Worm (Caenorhabditis elegans) whole organism, young adult: ENCODE data around the gene cav-2.

ENCODE experiments used
- B0019.2 ChIP-seq: fragments of 200-800 bp; sonication (Bioruptor generic); conservative IDR thresholded peaks from 2 replicates; pipeline ENCODE4 v1.3.6; 2022; ENCODE audit warnings: missing genetic modification reagents, missing genetic modification characterization, missing compliant biosample characterization
- F22D6.2 ChIP-seq: sonication (generic microtip); optimal IDR thresholded peaks from 2 replicates; lab custom pipeline; 2016; ENCODE audit warnings: mild to moderate bottlenecking, missing genetic modification characterization, missing compliant biosample characterization
- F37B4.10 ChIP-seq: fragments of 200-800 bp; sonication (Bioruptor generic); IDR thresholded peaks from 2 replicates; pipeline ENCODE4 v1.3.6; 2022; ENCODE audit warnings: missing genetic modification characterization, missing compliant biosample characterization
- F55B11.4 ChIP-seq: sonication (generic microtip); optimal IDR thresholded peaks from 2 replicates; lab custom pipeline; 2016; ENCODE audit warnings: missing compliant biosample characterization, missing genetic modification characterization, borderline replicate concordance; ENCODE audit not compliant: insufficient read depth
- F57A8.1 ChIP-seq: fragments of 200-800 bp; sonication (Bioruptor generic); optimal IDR thresholded peaks from 2 replicates; lab custom pipeline; 2018; ENCODE audit warnings: mild to moderate bottlenecking, missing genetic modification characterization, moderate library complexity, missing compliant biosample characterization
- T26A5.8 ChIP-seq: sonication (generic microtip); optimal IDR thresholded peaks from 2 replicates; lab custom pipeline; 2016; ENCODE audit warnings: missing genetic modification characterization, missing compliant biosample characterization
- Y53G8AR.9 ChIP-seq: fragments of 200-800 bp; sonication (Bioruptor generic); conservative IDR thresholded peaks from 2 replicates; pipeline ENCODE4 v1.3.6; 2022; ENCODE audit warnings: missing genetic modification reagents, missing genetic modification characterization, missing compliant biosample characterization
- Y79H2A.3 ChIP-seq: fragments of 200-800 bp; sonication (Bioruptor generic); conservative IDR thresholded peaks from 2 replicates; pipeline ENCODE4 v1.3.6; 2022; ENCODE audit warnings: missing genetic modification reagents, missing genetic modification characterization, missing compliant biosample characterization
- ZK185.1 ChIP-seq: sonication (generic microtip); optimal IDR thresholded peaks from 2 replicates; lab custom pipeline; 2016; ENCODE audit warnings: mild to moderate bottlenecking, missing genetic modification characterization, missing compliant biosample characterization; ENCODE audit not compliant: poor library complexity, severe bottlenecking
- atf-7 ChIP-seq: sonication (generic microtip); optimal IDR thresholded peaks from 2 replicates; lab custom pipeline; 2017; ENCODE audit warnings: mild to moderate bottlenecking, missing genetic modification characterization, missing compliant biosample characterization
- attf-6 ChIP-seq: fragments of 200-800 bp; sonication (Bioruptor generic); IDR thresholded peaks from 2 replicates; pipeline ENCODE4 v1.3.6; 2022; ENCODE audit warnings: missing genetic modification reagents, missing genetic modification characterization, missing compliant biosample characterization
- ccch-3 ChIP-seq: fragments of 200-800 bp; sonication (Bioruptor generic); optimal IDR thresholded peaks from 2 replicates; lab custom pipeline; 2018; ENCODE audit warnings: mild to moderate bottlenecking, missing genetic modification characterization, missing compliant biosample characterization
- cebp-1 ChIP-seq, 2 experiments: fragments of 200-800 bp in 1 of 2; sonication (Bioruptor generic) in 1 of 2; sonication (generic microtip) in 1 of 2; IDR thresholded peaks in 1 of 2; optimal IDR thresholded peaks in 1 of 2; 2 replicates each; pipeline versions ENCODE4 v1.3.6 to Lab custom; 2017 to 2022; ENCODE audit warnings: missing compliant biosample characterization in 2 of 2, missing genetic modification characterization in 2 of 2, mild to moderate bottlenecking in 1 of 2, missing genetic modification reagents in 1 of 2, moderate library complexity in 1 of 2
- ceh-100 ChIP-seq: fragments of 200-800 bp; sonication (Bioruptor generic); IDR thresholded peaks from 2 replicates; pipeline ENCODE4 v1.3.6; 2022; ENCODE audit warnings: missing genetic modification reagents, missing genetic modification characterization, missing compliant biosample characterization
- ceh-58 ChIP-seq: fragments of 200-800 bp; sonication (Bioruptor generic); IDR thresholded peaks from 2 replicates; pipeline ENCODE4 v1.3.6; 2022; ENCODE audit warnings: missing genetic modification characterization, missing compliant biosample characterization
- ceh-79 ChIP-seq: sonication (generic microtip); optimal IDR thresholded peaks from 2 replicates; lab custom pipeline; 2017; ENCODE audit warnings: mild to moderate bottlenecking, missing genetic modification characterization, missing compliant biosample characterization
- ceh-91 ChIP-seq: fragments of 200-800 bp; sonication (Bioruptor generic); IDR thresholded peaks from 2 replicates; pipeline ENCODE4 v1.3.6; 2022; ENCODE audit warnings: missing genetic modification reagents, missing genetic modification characterization, missing compliant biosample characterization
- chd-7 ChIP-seq: sonication (generic microtip); optimal IDR thresholded peaks from 2 replicates; lab custom pipeline; 2016; ENCODE audit warnings: mild to moderate bottlenecking, missing genetic modification characterization, moderate library complexity, missing compliant biosample characterization
- dpl-1 ChIP-seq: fragments of 150-350 bp; optimal IDR thresholded peaks from 2 replicates; lab custom pipeline; 2014; ENCODE audit warnings: missing biosample characterization, missing genetic modification reagents, missing genetic modification characterization
- egrh-3 ChIP-seq: fragments of 200-800 bp; sonication (Bioruptor generic); IDR thresholded peaks from 2 replicates; pipeline ENCODE4 v1.3.6; 2022; ENCODE audit warnings: missing genetic modification reagents, missing genetic modification characterization, missing compliant biosample characterization
- ekl-4 ChIP-seq: fragments of 200-800 bp; sonication (Bioruptor generic); IDR thresholded peaks from 2 replicates; pipeline ENCODE4 v1.3.6; 2022; ENCODE audit warnings: missing genetic modification reagents, missing genetic modification characterization, missing compliant biosample characterization
- ets-4 ChIP-seq: fragments of 200-800 bp; sonication (Bioruptor generic); optimal IDR thresholded peaks from 2 replicates; lab custom pipeline; 2018; ENCODE audit warnings: mild to moderate bottlenecking, missing genetic modification characterization, missing compliant biosample characterization
- him-1 ChIP-seq: sonication (generic microtip); optimal IDR thresholded peaks from 2 replicates; lab custom pipeline; 2016; ENCODE audit warnings: missing genotype, missing genetic modification reagents, missing genetic modification characterization, missing compliant biosample characterization
- hlh-26 ChIP-seq: fragments of 200-800 bp; sonication (Bioruptor generic); conservative IDR thresholded peaks from 2 replicates; pipeline ENCODE4 v1.3.6; 2022; ENCODE audit warnings: missing genetic modification reagents, missing genetic modification characterization, missing compliant biosample characterization
- hrde-1 ChIP-seq: sonication (generic microtip); optimal IDR thresholded peaks from 2 replicates; lab custom pipeline; 2016; ENCODE audit warnings: missing genetic modification characterization, mild to moderate bottlenecking, missing compliant biosample characterization, moderate library complexity, missing genotype, missing genetic modification reagents, borderline replicate concordance
- lag-1 ChIP-seq: fragments of 200-800 bp; sonication (Bioruptor generic); IDR thresholded peaks from 2 replicates; pipeline ENCODE4 v1.3.6; 2022; ENCODE audit warnings: missing genetic modification reagents, missing genetic modification characterization, missing compliant biosample characterization
- let-607 ChIP-seq, 2 experiments: fragments of 200-800 bp in 1 of 2; sonication (Bioruptor generic) in 1 of 2; sonication (generic microtip) in 1 of 2; optimal IDR thresholded peaks; 2 replicates each; lab custom pipeline; 2016 to 2018; ENCODE audit warnings: mild to moderate bottlenecking in 2 of 2, missing compliant biosample characterization in 2 of 2, missing genetic modification characterization in 2 of 2, moderate library complexity in 2 of 2, missing genotype in 1 of 2
- lin-26 ChIP-seq: fragments of 200-800 bp; sonication (Bioruptor generic); IDR thresholded peaks from 2 replicates; pipeline ENCODE4 v1.3.6; 2022; ENCODE audit warnings: missing genetic modification reagents, missing genetic modification characterization, missing compliant biosample characterization
- lin-40 ChIP-seq: sonication (generic microtip); optimal IDR thresholded peaks from 2 replicates; lab custom pipeline; 2016; ENCODE audit warnings: missing genetic modification characterization, mild to moderate bottlenecking, missing compliant biosample characterization, missing genotype, missing genetic modification reagents
- madf-10 ChIP-seq: sonication (generic microtip); optimal IDR thresholded peaks from 2 replicates; lab custom pipeline; 2016; ENCODE audit warnings: mild to moderate bottlenecking, missing genetic modification characterization, missing compliant biosample characterization
- mel-28 ChIP-seq: sonication (generic microtip); optimal IDR thresholded peaks from 2 replicates; lab custom pipeline; 2016; ENCODE audit warnings: borderline replicate concordance, mild to moderate bottlenecking, missing genetic modification characterization, missing compliant biosample characterization
- nfyb-1 ChIP-seq: fragments of 200-800 bp; sonication (Bioruptor generic); IDR thresholded peaks from 2 replicates; pipeline ENCODE4 v1.3.6; 2022; ENCODE audit warnings: missing genetic modification reagents, missing genetic modification characterization, missing compliant biosample characterization
- nhr-179 ChIP-seq: sonication (generic microtip); optimal IDR thresholded peaks from 2 replicates; lab custom pipeline; 2016; ENCODE audit warnings: mild to moderate bottlenecking, missing genetic modification characterization, missing compliant biosample characterization
- nhr-27 ChIP-seq: fragments of 200-800 bp; sonication (Bioruptor generic); optimal IDR thresholded peaks from 2 replicates; lab custom pipeline; 2018; ENCODE audit warnings: mild to moderate bottlenecking, missing genetic modification characterization, moderate library complexity, missing compliant biosample characterization
- pha-4 ChIP-seq: fragments of 150-350 bp; sonication (generic microtip); optimal IDR thresholded peaks from 2 replicates; lab custom pipeline; 2014; ENCODE audit warnings: missing biosample characterization, missing genetic modification reagents, missing genetic modification characterization
- sdz-38 ChIP-seq: sonication (generic microtip); optimal IDR thresholded peaks from 2 replicates; lab custom pipeline; 2016; ENCODE audit warnings: missing genotype, missing genetic modification characterization, missing compliant biosample characterization
- snpc-1.1 ChIP-seq: sonication (generic microtip); optimal IDR thresholded peaks from 2 replicates; lab custom pipeline; 2017; ENCODE audit warnings: missing genetic modification characterization, mild to moderate bottlenecking, missing compliant biosample characterization, antibody characterized with exemption, moderate library complexity, missing genotype, missing genetic modification reagents; ENCODE audit not compliant: insufficient read depth
- snpc-1.3 ChIP-seq: sonication (generic microtip); optimal IDR thresholded peaks from 2 replicates; lab custom pipeline; 2017; ENCODE audit warnings: missing genetic modification characterization, mild to moderate bottlenecking, missing compliant biosample characterization, antibody characterized with exemption, moderate library complexity, missing genotype, missing genetic modification reagents; ENCODE audit not compliant: insufficient read depth
- snpc-3.4 ChIP-seq: sonication (generic microtip); optimal IDR thresholded peaks from 2 replicates; lab custom pipeline; 2017; ENCODE audit warnings: missing genetic modification characterization, mild to moderate bottlenecking, missing compliant biosample characterization, antibody characterized with exemption, moderate library complexity, missing genotype, missing genetic modification reagents
- snpc-4 ChIP-seq, 5 experiments: fragments of 150-350 bp in 1 of 5; sonication (generic microtip) in 4 of 5; optimal IDR thresholded peaks; 2 replicates each; lab custom pipeline; 2014 to 2018; ENCODE audit warnings: missing genetic modification characterization in 5 of 5, missing biosample characterization in 3 of 5, antibody characterized with exemption in 2 of 5, mild to moderate bottlenecking in 2 of 5, missing compliant biosample characterization in 2 of 5, missing genotype in 2 of 5, moderate library complexity in 2 of 5, missing genetic modification reagents in 1 of 5
- tbx-9 ChIP-seq: sonication (generic microtip); optimal IDR thresholded peaks from 2 replicates; lab custom pipeline; 2016; ENCODE audit warnings: borderline replicate concordance, missing genetic modification characterization, inconsistent platforms, missing compliant biosample characterization
- unc-62 ChIP-seq: fragments of 150-350 bp; optimal IDR thresholded peaks from 2 replicates; lab custom pipeline; 2014; ENCODE audit warnings: missing biosample characterization, missing genetic modification reagents, missing genetic modification characterization
- xnd-1 ChIP-seq: sonication (generic microtip); optimal IDR thresholded peaks from 2 replicates; lab custom pipeline; 2016; ENCODE audit warnings: missing genotype, missing genetic modification reagents, missing genetic modification characterization, missing compliant biosample characterization
- ztf-18 ChIP-seq: sonication (generic microtip); optimal IDR thresholded peaks from 2 replicates; lab custom pipeline; 2016; ENCODE audit warnings: missing genotype, mild to moderate bottlenecking, missing genetic modification characterization, missing compliant biosample characterization
- ztf-26 ChIP-seq: sonication (generic microtip); optimal IDR thresholded peaks from 2 replicates; lab custom pipeline; 2017; ENCODE audit warnings: missing genetic modification characterization, missing compliant biosample characterization
- ztf-6 ChIP-seq: fragments of 200-800 bp; sonication (Bioruptor generic); IDR thresholded peaks from 2 replicates; pipeline ENCODE4 v1.3.6; 2022; ENCODE audit warnings: missing genetic modification reagents, missing genetic modification characterization, missing compliant biosample characterization

The cav-2 gene

ce11 chrV:13565197-13565596 lies 8.3 kb downstream of the cav-2 start (continued):
- no peak for TF ChIP-seq ccch-3 (GFP tag; lab: Kevin White, UChicago)
- no peak for TF ChIP-seq him-1 (tag; lab: Kevin White, UChicago)
- TF ChIP-seq lin-40 (tag; lab: Kevin White, UChicago) = peak; percentile 91
- peak; percentile 70 for TF ChIP-seq ZK185.1 (tag; lab: Kevin White, UChicago)
- no peak for TF ChIP-seq nhr-27 (tag; lab: Kevin White, UChicago)
- peak; percentile 61; the same call in 1 of the 2 replicates for TF ChIP-seq Y53G8AR.9 (GFP tag; lab: Robert Waterston, UW)
- no peak for TF ChIP-seq T26A5.8
- peak; percentile 19 for TF ChIP-seq snpc-4 (GFP tag; optimal IDR thresholded peaks at IDR 0.05; lab: Kevin White, UChicago)
- peak in 2 of 4 experiments; percentile 70 to 71 for TF ChIP-seq snpc-4 (tag; optimal IDR thresholded peaks at IDR 0.05; lab: Kevin White, UChicago)
- TF ChIP-seq ceh-79 (tag; lab: Kevin White, UChicago) = no peak
- TF ChIP-seq chd-7 (tag; lab: Kevin White, UChicago) = peak; percentile 81
- peak; percentile 0 for TF ChIP-seq dpl-1 (GFP tag; lab: Kevin White, UChicago)
- no peak for TF ChIP-seq ceh-91 (GFP tag; lab: Robert Waterston, UW)
- peak; percentile 65 for TF ChIP-seq F22D6.2 (tag; lab: Kevin White, UChicago)
- TF ChIP-seq let-607 (tag; optimal IDR thresholded peaks at IDR 0.05; lab: Kevin White, UChicago) = peak in 1 of 2 experiments; percentile 83
- TF ChIP-seq lin-26 (GFP tag; lab: Robert Waterston, UW) = no peak
- no peak for TF ChIP-seq Y79H2A.3 (GFP tag; lab: Robert Waterston, UW)
- no peak for TF ChIP-seq nhr-179
- no peak for TF ChIP-seq hlh-26 (GFP tag; lab: Robert Waterston, UW)
- TF ChIP-seq lag-1 (GFP tag; lab: Robert Waterston, UW) = no peak
- peak; percentile 44; the same call in 1 of the 2 replicates for TF ChIP-seq cebp-1 (GFP tag; IDR thresholded peaks at IDR 0.05; lab: Robert Waterston, UW)
- TF ChIP-seq cebp-1 (tag; optimal IDR thresholded peaks at IDR 0.05; lab: Kevin White, UChicago) = peak; percentile 85
- TF ChIP-seq madf-10 (tag; lab: Kevin White, UChicago) = peak; percentile 74
- TF ChIP-seq nfyb-1 = peak; percentile 80
- no peak for TF ChIP-seq snpc-1.1 (tag; lab: Kevin White, UChicago)
- TF ChIP-seq attf-6 (GFP tag; lab: Robert Waterston, UW) = no peak
- TF ChIP-seq F57A8.1 = no peak
- no peak for TF ChIP-seq F55B11.4 (tag; lab: Kevin White, UChicago)
- peak; percentile 67 for TF ChIP-seq ztf-26 (tag; lab: Kevin White, UChicago)
- TF ChIP-seq snpc-3.4 (tag; lab: Kevin White, UChicago) = no peak
- TF ChIP-seq unc-62 (GFP tag; lab: Kevin White, UChicago) = no peak
- TF ChIP-seq mel-28 = no peak
- no peak for TF ChIP-seq snpc-1.3
- peak; percentile 56 for TF ChIP-seq ztf-18
- TF ChIP-seq ztf-6 (GFP tag; lab: Robert Waterston, UW) = 0 out of 2 replicates have a peak, but pooled peaks have one; percentile 20
- peak; percentile 18 for TF ChIP-seq pha-4 (tag; lab: Kevin White, UChicago)
- TF ChIP-seq ceh-100 (GFP tag; lab: Robert Waterston, UW) = 0 out of 2 replicates have a peak, but pooled peaks have one; percentile 22
- no peak for TF ChIP-seq sdz-38 (tag; lab: Kevin White, UChicago)
- peak; percentile 85 for TF ChIP-seq atf-7 (tag; lab: Kevin White, UChicago)
- TF ChIP-seq tbx-9 (tag; lab: Kevin White, UChicago) = no peak
- TF ChIP-seq ets-4 (GFP tag; lab: Kevin White, UChicago) = peak; percentile 68
- TF ChIP-seq egrh-3 = 0 out of 2 replicates have a peak, but pooled peaks have one; percentile 10
- TF ChIP-seq B0019.2 (GFP tag; lab: Robert Waterston, UW) = no peak
- TF ChIP-seq ceh-58 (GFP tag; lab: Robert Waterston, UW) = no peak
- TF ChIP-seq ekl-4 (GFP tag; lab: Robert Waterston, UW) = no peak
- TF ChIP-seq xnd-1 (tag; lab: Kevin White, UChicago) = no peak
- TF ChIP-seq hrde-1 (tag; lab: Kevin White, UChicago) = no peak
- TF ChIP-seq F37B4.10 (GFP tag; lab: Robert Waterston, UW) = no peak
